Worm (Caenorhabditis elegans): ENCODE data around the gene R05F9.7.

ce11 chrII:4888527-4889487 lies 2.7 kb downstream of the R05F9.7 start, which contains the start of gene pgm-1:
- TF ChIP-seq F37B4.10 (GFP tag; IDR thresholded peaks at IDR 0.05) (no peak), ets-4 (GFP tag; optimal IDR thresholded peaks at IDR 0.05) (no peak), ama-1 (optimal IDR thresholded peaks at IDR 0.05) (no peak), ama-1 (GFP tag; optimal IDR thresholded peaks at IDR 0.05) (no peak), snpc-4 (GFP tag; optimal IDR thresholded peaks at IDR 0.05) (no peak), snpc-4 (tag; optimal IDR thresholded peaks at IDR 0.05) (no peak), pha-4 (tag; optimal IDR thresholded peaks at IDR 0.05) (no peak), repo-1 (tag; optimal IDR thresholded peaks at IDR 0.05) (no peak)

All from whole organism, young adult.